Worm (Caenorhabditis elegans) whole organism, dauer: ENCODE measurements around the gene plpp-1.1.

Experiments used
- unc-62 ChIP-seq: sonication (generic microtip); optimal IDR thresholded peaks from 2 replicates; lab custom pipeline; 2017; ENCODE audit warnings: missing biosample characterization, missing genetic modification reagents, missing genetic modification characterization

plpp-1.1 gene

ce11 chrII:3879945-3880344, 47.8 kb downstream of the plpp-1.1 start, which contains the start of gene nhr-166:
Gene nhr-166 (plus strand): TSS chrII:3880245.
- no peak for TF ChIP-seq unc-62 (GFP tag; lab: Kevin White, UChicago)

- TF ChIP-seq unc-62 (GFP tag; lab: Kevin White, UChicago) = no peak
These were observed 49.5 kb downstream of the plpp-1.1 start, which contains the start of gene srh-250 for ce11 chrII:3878330-3878729. Gene srh-250 (plus strand): TSS chrII:3878630.

DNA sequence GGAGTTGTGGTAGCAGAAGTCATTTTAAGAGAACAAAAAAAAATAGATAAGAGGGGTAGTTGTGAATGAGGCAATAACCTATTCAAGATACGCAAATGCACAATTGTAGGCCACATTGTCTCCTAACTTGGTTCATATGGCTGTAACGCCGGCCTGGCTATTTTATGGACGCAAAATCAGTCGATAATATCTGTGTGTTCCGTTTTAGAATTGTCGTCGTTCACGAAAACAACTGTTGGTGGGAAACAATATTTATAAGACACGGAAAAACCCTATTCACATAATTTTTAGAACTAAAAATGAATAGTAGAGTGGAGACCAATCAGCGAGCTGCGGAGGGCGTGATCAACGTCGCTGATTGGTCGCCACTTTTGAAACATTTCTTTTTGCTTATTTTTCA, 49.9 kb downstream of the plpp-1.1 start, which contains the start of gene sdz-7:
Gene sdz-7 (minus strand): TSS at position 101 of the 400 bp plus-strand sequence.
- no peak for TF ChIP-seq unc-62 (GFP tag; lab: Kevin White, UChicago)

- TF ChIP-seq unc-62 (GFP tag; lab: Kevin White, UChicago) = no peak
These were observed 50.7 kb downstream of the plpp-1.1 start, which contains the start of gene nep-3 for ce11 chrII:3877127-3877526. Gene nep-3 (minus strand): TSS chrII:3877227.
